Fruit fly (Drosophila melanogaster) whole organism, embryonic: ENCODE results near the gene cl.

Experiments
- Awh ChIP-seq: fragments of 200-800 bp; sonication (Bioruptor generic); IDR thresholded peaks from 2 replicates; pipeline ENCODE4, ENCODE4 v1.3.6; 2022; ENCODE audit warnings: missing biosample characterization, missing genetic modification characterization
- CG33557 ChIP-seq: fragments of 200-800 bp; sonication (Bioruptor generic); optimal IDR thresholded peaks from 2 replicates; lab custom pipeline; 2019; ENCODE audit warnings: missing biosample characterization, mild to moderate bottlenecking, missing genetic modification characterization, moderate library complexity
- Neu2 ChIP-seq: fragments of 200-800 bp; sonication (Bioruptor generic); optimal IDR thresholded peaks from 3 replicates; lab custom pipeline; 2016; ENCODE audit warnings: missing biosample characterization, missing genetic modification characterization, borderline replicate concordance

DNA sequence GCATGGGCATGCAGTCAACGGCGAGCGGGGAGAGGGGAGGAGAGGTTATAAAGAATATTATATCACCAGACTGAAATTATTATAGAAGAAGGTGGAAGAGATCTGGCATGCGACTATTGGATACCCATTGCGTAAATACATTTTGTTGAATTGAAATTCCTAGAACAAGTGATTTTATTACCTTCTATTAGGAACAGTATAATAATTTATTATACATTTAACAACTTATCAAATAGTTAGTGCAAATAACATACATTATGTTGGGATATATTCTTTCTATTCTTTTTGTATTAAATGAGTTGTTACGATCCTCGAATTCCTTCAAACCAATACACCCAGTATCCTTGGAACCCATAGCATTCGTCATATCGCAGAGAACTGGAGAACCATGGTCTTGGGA is 41.7 kb upstream of the cl start:
- no peak for TF ChIP-seq CG33557 (GFP tag; lab: Kevin White, UChicago)
- no peak for TF ChIP-seq Neu2 (GFP tag; lab: Kevin White, UChicago)
- no peak for TF ChIP-seq Awh (GFP tag; lab: Robert Waterston, UW)
